Fruit fly (Drosophila melanogaster): Measurements from ENCODE around the gene CG2202.
A peak's percentile ranks its signal among the peaks of the same experiment; 100 is the strongest.

The CG2202 gene

DNA sequence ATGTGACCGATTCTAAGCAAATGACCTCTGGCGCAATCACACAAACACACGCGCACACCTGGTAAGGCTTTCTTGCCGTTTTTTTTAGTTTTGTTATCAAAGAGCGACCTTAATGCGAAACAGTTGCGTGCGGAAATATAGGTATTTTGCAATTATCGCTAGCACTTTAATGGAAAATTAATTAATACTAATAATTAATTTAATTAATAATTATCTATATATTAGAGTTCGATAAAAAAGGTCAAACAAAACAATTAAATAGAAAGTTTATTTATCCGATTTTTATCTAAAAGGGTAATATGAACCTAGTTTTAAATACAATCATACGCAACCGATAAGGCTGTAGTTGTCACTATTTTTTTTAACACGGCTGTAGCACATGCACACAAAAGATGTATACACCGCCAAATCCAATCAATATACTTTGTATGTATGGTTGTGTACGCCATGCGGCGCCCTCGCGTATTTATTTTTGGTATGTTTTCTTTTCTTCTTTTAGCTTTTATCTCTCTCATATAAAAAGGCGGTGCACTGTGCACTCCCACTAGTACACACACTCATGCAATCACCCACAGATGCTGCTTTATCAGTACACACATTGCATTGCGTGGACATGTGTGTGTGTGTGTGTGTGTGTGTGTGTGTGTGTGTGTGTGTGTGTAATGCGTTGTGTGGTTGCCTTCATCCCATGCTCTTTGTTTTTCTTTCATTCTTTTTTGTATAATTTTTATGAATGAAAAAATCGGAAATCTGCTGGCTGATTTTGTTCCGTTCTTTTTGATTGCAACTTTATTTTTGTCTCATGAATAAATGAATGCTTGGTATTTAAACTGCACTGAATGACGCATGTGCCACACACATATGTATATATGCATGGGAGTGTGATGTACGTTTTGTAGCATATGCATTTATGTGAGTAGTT, 45.8 kb upstream of the CG2202 start (continued):
- TF ChIP-seq ssp (GFP tag; IDR thresholded peaks at IDR 0.05) (peak; percentile 22; the same call in 1 of the 2 replicates), Elba2 (GFP tag; optimal IDR thresholded peaks at IDR 0.05) (no peak), CG6175 (GFP tag; IDR thresholded peaks at IDR 0.05) (no peak), Dbx (GFP tag; IDR thresholded peaks at IDR 0.05) (no peak), ind (GFP tag; optimal IDR thresholded peaks at IDR 0.05) (peak; percentile 37), ac (GFP tag; optimal IDR thresholded peaks at IDR 0.05) (no peak), Fer2 (tag; optimal IDR thresholded peaks at IDR 0.05) (peak; percentile 11), YL-1 (GFP tag; optimal IDR thresholded peaks at IDR 0.05) (no peak), Aef1 (GFP tag; IDR thresholded peaks at IDR 0.05) (no peak), H2.0 (GFP tag; IDR thresholded peaks at IDR 0.05) (no peak), CG6683 (GFP tag; optimal IDR thresholded peaks at IDR 0.05) (peak; percentile 25), CG7357 (GFP tag; IDR thresholded peaks at IDR 0.05) (no peak), CG16863 (GFP tag; optimal IDR thresholded peaks at IDR 0.05) (no peak), Sox102F (GFP tag; optimal IDR thresholded peaks at IDR 0.05) (peak; percentile 83), cwo (GFP tag; optimal IDR thresholded peaks at IDR 0.05) (peak; percentile 68), CG15601 (tag; optimal IDR thresholded peaks at IDR 0.05) (peak; percentile 65), vvl (GFP tag; IDR thresholded peaks at IDR 0.05) (no peak; the same call in none of the 2 replicates), CG31388 (GFP tag; optimal IDR thresholded peaks at IDR 0.05) (no peak), CG8478 (optimal IDR thresholded peaks at IDR 0.05) (no peak), Oaz (GFP tag; IDR thresholded peaks at IDR 0.05) (no peak), ro (GFP tag; IDR thresholded peaks at IDR 0.05) (no peak), sens-2 (GFP tag; IDR thresholded peaks at IDR 0.05) (no peak), CG15269 (tag; optimal IDR thresholded peaks at IDR 0.05) (peak; percentile 82), PHDP (tag; optimal IDR thresholded peaks at IDR 0.05) (peak; percentile 75), CG9817 (tag; optimal IDR thresholded peaks at IDR 0.05) (peak; percentile 42), Dll (GFP tag; IDR thresholded peaks at IDR 0.05; ENCODE audit: partially characterized antibody) (no peak), wek (GFP tag; optimal IDR thresholded peaks at IDR 0.05) (no peak), corto (GFP tag; optimal IDR thresholded peaks at IDR 0.05) (no peak), CG31365 (tag; optimal IDR thresholded peaks at IDR 0.05) (no peak), trem (tag; optimal IDR thresholded peaks at IDR 0.05) (peak; percentile 63), sisA (GFP tag; IDR thresholded peaks at IDR 0.05) (0 out of 2 replicates have a peak, but pooled peaks have one; percentile 33), Hr39 (optimal IDR thresholded peaks at IDR 0.05) (no peak), odd (GFP tag; optimal IDR thresholded peaks at IDR 0.05) (peak; percentile 69), CG17829 (tag; optimal IDR thresholded peaks at IDR 0.05) (peak; percentile 67), stc (GFP tag; IDR thresholded peaks at IDR 0.05) (peak; percentile 29; the same call in 1 of the 2 replicates), CG43689 (GFP tag; IDR thresholded peaks at IDR 0.05) (no peak), phol (tag; optimal IDR thresholded peaks at IDR 0.05) (peak; percentile 83), Hr3 (GFP tag; optimal IDR thresholded peaks at IDR 0.05) (peak; percentile 62), CG14014 (GFP tag; IDR thresholded peaks at IDR 0.05) (peak; percentile 36; the same call in 1 of the 2 replicates), CG6765 (GFP tag; optimal IDR thresholded peaks at IDR 0.05) (peak; percentile 52), dysf (GFP tag; IDR thresholded peaks at IDR 0.05) (peak; percentile 73; the same call in 2 of the 3 replicates), CG10274 (GFP tag; optimal IDR thresholded peaks at IDR 0.05) (no peak), Hr51 (GFP tag; optimal IDR thresholded peaks at IDR 0.05) (peak in 1 of 2 experiments; percentile 86), CG4282 (GFP tag; optimal IDR thresholded peaks at IDR 0.05) (no peak), CrebB (tag; optimal IDR thresholded peaks at IDR 0.05) (no peak), dmrt99B (tag; optimal IDR thresholded peaks at IDR 0.05) (peak; percentile 86), D19B (GFP tag; optimal IDR thresholded peaks at IDR 0.05) (no peak), Nf-YB (GFP tag; optimal IDR thresholded peaks at IDR 0.05) (no peak), CG10267 (tag; optimal IDR thresholded peaks at IDR 0.05) (peak; percentile 69)
